Fruit fly (Drosophila melanogaster) S2 (cell line): ENCODE data around the gene Rpn9.

Source experiments
- CG8478 ChIP-seq: fragments of >200 bp; optimal IDR thresholded peaks from 2 replicates; lab custom pipeline; 2018
- CTCF ChIP-seq, 2 experiments: fragments of >200 bp; optimal IDR thresholded peaks; 2 replicates each; lab custom pipeline; 2018

DNA sequence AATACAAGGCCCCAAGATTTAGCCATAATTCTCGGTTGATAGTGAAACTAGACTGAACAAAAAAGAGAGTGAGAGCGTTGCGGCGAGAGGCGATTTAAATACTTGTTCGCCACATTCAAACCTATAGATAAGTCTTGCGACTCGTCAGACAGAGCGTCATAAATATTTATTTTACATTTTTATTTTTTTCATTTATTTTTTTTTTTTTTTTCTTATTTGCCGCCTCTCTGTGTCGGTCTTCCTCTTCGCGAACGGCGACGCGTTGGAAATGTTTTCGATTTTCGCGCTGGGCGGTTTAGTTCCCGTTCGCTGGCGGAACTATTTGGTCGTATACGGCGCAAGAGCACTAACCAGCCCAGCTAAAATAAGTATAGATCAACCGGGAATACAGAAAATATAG lies 5.2 kb downstream of the Rpn9 start:
- TF ChIP-seq CG8478 (lab: Kevin White, UChicago) (no peak), CTCF (optimal IDR thresholded peaks at IDR 0.05; lab: Kevin White, UChicago) (no peak)
